Worm (Caenorhabditis elegans): ENCODE data around the gene smcr-8.

smcr-8 gene

ce11 chrIII:4998956-4999425 lies at the start of gene smcr-8:
TSS of gene smcr-8 (plus strand) at chrIII:4999375.
- no peak for TF ChIP-seq T22C8.4 (GFP tag; IDR thresholded peaks at IDR 0.05)
- TF ChIP-seq tab-1 (GFP tag; IDR thresholded peaks at IDR 0.05), result no peak
- no peak for TF ChIP-seq cog-1 (tag; optimal IDR thresholded peaks at IDR 0.05)
- TF ChIP-seq flt-1 (GFP tag; IDR thresholded peaks at IDR 0.05), result no peak
- no peak for TF ChIP-seq ztf-23 (GFP tag; IDR thresholded peaks at IDR 0.05)
- TF ChIP-seq ztf-29 (GFP tag; IDR thresholded peaks at IDR 0.05), result no peak
- no peak for TF ChIP-seq klf-2 (GFP tag; conservative IDR thresholded peaks at IDR 0.05)
- TF ChIP-seq ref-1 (GFP tag; conservative IDR thresholded peaks at IDR 0.05), result no peak

ce11 chrIII:4950345-4950744 lies 48.8 kb upstream of the smcr-8 start:
- no peak for TF ChIP-seq med-1 (GFP tag; optimal IDR thresholded peaks at IDR 0.05; ENCODE audit: insufficient read depth)
- TF ChIP-seq cog-1 (tag; optimal IDR thresholded peaks at IDR 0.05), result no peak
- TF ChIP-seq ref-1 (GFP tag; conservative IDR thresholded peaks at IDR 0.05), result no peak

DNA sequence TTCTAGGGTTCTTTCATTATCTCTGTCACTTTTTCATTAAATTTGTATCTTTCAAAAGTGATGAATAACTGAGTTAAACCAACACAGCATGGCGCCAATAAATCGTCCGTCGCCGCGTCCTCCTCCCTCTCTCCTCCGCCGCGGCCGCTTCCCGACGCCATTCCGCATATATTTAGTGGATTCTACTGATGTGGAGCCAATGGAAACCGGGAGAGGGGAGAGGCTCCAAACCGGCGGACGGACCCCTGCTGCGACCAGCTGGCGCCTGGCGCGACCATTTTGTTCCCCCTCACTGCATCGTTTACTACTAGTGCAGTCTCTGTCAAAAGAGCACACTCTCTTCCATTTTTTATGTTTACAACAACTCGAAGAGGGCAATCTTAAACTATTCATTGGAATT lies 48.0 kb upstream of the smcr-8 start:
- TF ChIP-seq cog-1 (tag; optimal IDR thresholded peaks at IDR 0.05) (no peak), T22C8.4 (GFP tag; IDR thresholded peaks at IDR 0.05) (no peak), flt-1 (GFP tag; IDR thresholded peaks at IDR 0.05) (no peak), klf-2 (GFP tag; conservative IDR thresholded peaks at IDR 0.05) (no peak), ref-1 (GFP tag; conservative IDR thresholded peaks at IDR 0.05) (no peak), tab-1 (GFP tag; IDR thresholded peaks at IDR 0.05) (no peak), ztf-29 (GFP tag; IDR thresholded peaks at IDR 0.05) (no peak), ztf-23 (GFP tag; IDR thresholded peaks at IDR 0.05) (no peak), med-1 (GFP tag; optimal IDR thresholded peaks at IDR 0.05; ENCODE audit: insufficient read depth) (no peak)

ce11 chrIII:4951824-4952223 lies 47.4 kb upstream of the smcr-8 start, which contains the start of gene flh-2:
TSS of gene flh-2 (plus strand) at chrIII:4952124.
- TF ChIP-seq klf-2 (GFP tag; conservative IDR thresholded peaks at IDR 0.05) (no peak), ztf-23 (GFP tag; IDR thresholded peaks at IDR 0.05) (no peak), T22C8.4 (GFP tag; IDR thresholded peaks at IDR 0.05) (no peak), cog-1 (tag; optimal IDR thresholded peaks at IDR 0.05) (no peak), ref-1 (GFP tag; conservative IDR thresholded peaks at IDR 0.05) (no peak), ztf-29 (GFP tag; IDR thresholded peaks at IDR 0.05) (no peak), med-1 (GFP tag; optimal IDR thresholded peaks at IDR 0.05; ENCODE audit: insufficient read depth) (no peak), flt-1 (GFP tag; IDR thresholded peaks at IDR 0.05) (no peak), tab-1 (GFP tag; IDR thresholded peaks at IDR 0.05) (no peak)

DNA sequence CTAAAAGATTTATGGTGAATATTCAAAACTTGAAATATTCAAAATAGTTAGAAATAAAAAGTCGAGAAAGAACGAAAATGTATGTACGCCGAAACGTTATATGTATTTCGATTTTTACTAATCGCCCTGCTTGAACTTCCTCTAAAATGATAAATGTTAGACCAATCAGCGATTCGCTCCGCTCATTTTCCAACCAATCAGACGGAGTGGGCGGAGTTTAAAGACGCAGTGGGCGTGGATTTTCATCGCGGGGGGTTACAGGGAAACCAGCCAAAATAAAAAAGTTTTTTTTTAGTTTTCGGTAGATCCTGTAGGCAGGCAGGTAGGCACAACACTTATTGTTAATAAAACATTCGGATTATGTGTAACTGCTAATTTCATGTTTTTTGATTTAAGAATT lies 46.2 kb upstream of the smcr-8 start:
- no peak for TF ChIP-seq med-1 (GFP tag; optimal IDR thresholded peaks at IDR 0.05; ENCODE audit: insufficient read depth)
- no peak for TF ChIP-seq klf-2 (GFP tag; conservative IDR thresholded peaks at IDR 0.05)

- TF ChIP-seq T22C8.4 (GFP tag; IDR thresholded peaks at IDR 0.05) (no peak), ztf-29 (GFP tag; IDR thresholded peaks at IDR 0.05) (no peak), flt-1 (GFP tag; IDR thresholded peaks at IDR 0.05) (no peak), ref-1 (GFP tag; conservative IDR thresholded peaks at IDR 0.05) (no peak), cog-1 (tag; optimal IDR thresholded peaks at IDR 0.05) (no peak), med-1 (GFP tag; optimal IDR thresholded peaks at IDR 0.05; ENCODE audit: insufficient read depth) (no peak), tab-1 (GFP tag; IDR thresholded peaks at IDR 0.05) (no peak), klf-2 (GFP tag; conservative IDR thresholded peaks at IDR 0.05) (no peak), ztf-23 (GFP tag; IDR thresholded peaks at IDR 0.05) (no peak)
Observed at ce11 chrIII:4956566-4956965, 42.6 kb upstream of the smcr-8 start, which contains the start of gene C26E6.1. TSS of gene C26E6.1 (plus strand) at chrIII:4956866.

- no peak for TF ChIP-seq cog-1 (tag; optimal IDR thresholded peaks at IDR 0.05)
- no peak for TF ChIP-seq tab-1 (GFP tag; IDR thresholded peaks at IDR 0.05)
- no peak for TF ChIP-seq T22C8.4 (GFP tag; IDR thresholded peaks at IDR 0.05)
- TF ChIP-seq ztf-23 (GFP tag; IDR thresholded peaks at IDR 0.05), result no peak
- no peak for TF ChIP-seq ztf-29 (GFP tag; IDR thresholded peaks at IDR 0.05)
- TF ChIP-seq flt-1 (GFP tag; IDR thresholded peaks at IDR 0.05), result no peak
- no peak for TF ChIP-seq klf-2 (GFP tag; conservative IDR thresholded peaks at IDR 0.05)
- no peak for TF ChIP-seq ref-1 (GFP tag; conservative IDR thresholded peaks at IDR 0.05)
- TF ChIP-seq med-1 (GFP tag; optimal IDR thresholded peaks at IDR 0.05; ENCODE audit: insufficient read depth), result no peak
Observed at ce11 chrIII:4960204-4960603, 39.0 kb upstream of the smcr-8 start, which contains the start of gene C27F2.4. TSS of gene C27F2.4 (minus strand) at chrIII:4960304.

- no peak for TF ChIP-seq cog-1 (tag; optimal IDR thresholded peaks at IDR 0.05)
- no peak for TF ChIP-seq ztf-29 (GFP tag; IDR thresholded peaks at IDR 0.05)
- no peak for TF ChIP-seq flt-1 (GFP tag; IDR thresholded peaks at IDR 0.05)
- no peak for TF ChIP-seq klf-2 (GFP tag; conservative IDR thresholded peaks at IDR 0.05)
- TF ChIP-seq ref-1 (GFP tag; conservative IDR thresholded peaks at IDR 0.05), result no peak
- no peak for TF ChIP-seq ztf-23 (GFP tag; IDR thresholded peaks at IDR 0.05)
- TF ChIP-seq tab-1 (GFP tag; IDR thresholded peaks at IDR 0.05), result no peak
- TF ChIP-seq med-1 (GFP tag; optimal IDR thresholded peaks at IDR 0.05; ENCODE audit: insufficient read depth), result no peak
Observed at ce11 chrIII:4961281-4961680, 37.9 kb upstream of the smcr-8 start.

- TF ChIP-seq flt-1 (GFP tag; IDR thresholded peaks at IDR 0.05) (no peak), med-1 (GFP tag; optimal IDR thresholded peaks at IDR 0.05; ENCODE audit: insufficient read depth) (no peak), T22C8.4 (GFP tag; IDR thresholded peaks at IDR 0.05) (no peak), ztf-23 (GFP tag; IDR thresholded peaks at IDR 0.05) (no peak)
Observed at ce11 chrIII:4962393-4962792, 36.8 kb upstream of the smcr-8 start, which contains the start of gene vps-22. TSS of gene vps-22 (minus strand) at chrIII:4962493.

DNA sequence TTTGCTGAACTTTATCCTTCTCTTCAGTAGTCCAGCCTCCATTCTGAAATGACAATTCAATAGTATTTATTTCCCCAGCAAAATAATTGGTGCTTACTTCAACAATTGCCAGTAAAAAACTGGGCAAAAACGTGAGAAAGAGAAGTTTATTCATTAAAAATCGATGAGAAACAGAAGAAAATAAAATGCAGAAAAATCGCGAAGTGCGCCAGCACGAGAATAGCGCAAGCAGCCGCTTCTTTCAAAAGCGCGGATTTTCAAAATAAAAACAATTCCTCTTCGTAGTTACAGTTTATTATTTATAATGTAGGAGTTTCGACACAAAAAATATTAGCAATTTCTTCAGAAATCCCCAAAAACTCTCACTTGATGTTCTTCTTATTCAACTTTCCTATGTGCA lies 36.3 kb upstream of the smcr-8 start, which contains the start of gene C27F2.9:
Gene C27F2.9, minus strand, starts transcription at position 159 of the 400 bp plus-strand sequence.
- peak; percentile 1 for TF ChIP-seq med-1 (GFP tag; optimal IDR thresholded peaks at IDR 0.05; ENCODE audit: insufficient read depth)
- TF ChIP-seq flt-1 (GFP tag; IDR thresholded peaks at IDR 0.05), result peak; percentile 76
- TF ChIP-seq T22C8.4 (GFP tag; IDR thresholded peaks at IDR 0.05), result 0 out of 2 replicates have a peak, but pooled peaks have one; percentile 27
- TF ChIP-seq tab-1 (GFP tag; IDR thresholded peaks at IDR 0.05), result 0 out of 2 replicates have a peak, but pooled peaks have one; percentile 22
- TF ChIP-seq ztf-23 (GFP tag; IDR thresholded peaks at IDR 0.05), result peak; percentile 61; the same call in 1 of the 2 replicates
- no peak for TF ChIP-seq ref-1 (GFP tag; conservative IDR thresholded peaks at IDR 0.05)
